Worm (Caenorhabditis elegans) whole organism, L4 larva: ENCODE measurements around the gene dct-1.

Source experiments
- R02D3.7 ChIP-seq: fragments of 150-350 bp; sonication (generic microtip); optimal IDR thresholded peaks from 3 replicates; lab custom pipeline; 2014; ENCODE audit warnings: missing biosample characterization, missing genetic modification characterization
- ZK546.5 ChIP-seq, 2 experiments: sonication (generic microtip); optimal IDR thresholded peaks; 2 replicates each; lab custom pipeline; 2017; ENCODE audit warnings: missing biosample characterization in 2 of 2, missing genetic modification characterization in 2 of 2
- ama-1 ChIP-seq: fragments of 150-350 bp; optimal IDR thresholded peaks from 2 replicates; lab custom pipeline; 2014; ENCODE audit warnings: inconsistent platforms, mixed read lengths
- ceh-32 ChIP-seq: sonication (generic microtip); optimal IDR thresholded peaks from 2 replicates; lab custom pipeline; 2016; ENCODE audit warnings: mild to moderate bottlenecking, missing genetic modification characterization, missing compliant biosample characterization; ENCODE audit not compliant: poor library complexity
- fkh-10 ChIP-seq: fragments of 150-350 bp; optimal IDR thresholded peaks from 2 replicates; lab custom pipeline; 2014; ENCODE audit warnings: missing biosample characterization, missing genetic modification reagents, missing genetic modification characterization
- lim-7 ChIP-seq: fragments of 200-800 bp; sonication (Bioruptor generic); IDR thresholded peaks from 2 replicates; pipeline ENCODE4 v1.3.6; 2022; ENCODE audit warnings: missing genetic modification characterization, missing compliant biosample characterization
- madf-9 ChIP-seq: fragments of 200-800 bp; sonication (Bioruptor generic); conservative IDR thresholded peaks from 2 replicates; pipeline ENCODE4 v1.3.6; 2022; ENCODE audit warnings: missing genetic modification reagents, missing genetic modification characterization, missing compliant biosample characterization
- mxl-2 ChIP-seq: fragments of 200-800 bp; sonication (Bioruptor generic); conservative IDR thresholded peaks from 2 replicates; pipeline ENCODE4 v1.3.6; 2022; ENCODE audit warnings: missing genetic modification reagents, missing genetic modification characterization, missing compliant biosample characterization
- nhr-102 ChIP-seq: sonication (generic microtip); optimal IDR thresholded peaks from 2 replicates; lab custom pipeline; 2016; ENCODE audit warnings: mild to moderate bottlenecking, missing genetic modification characterization, moderate library complexity, missing compliant biosample characterization
- nhr-11 ChIP-seq: fragments of 150-350 bp; optimal IDR thresholded peaks from 2 replicates; lab custom pipeline; 2014; ENCODE audit warnings: missing biosample characterization, missing genetic modification characterization
- pha-4 ChIP-seq, 2 experiments: fragments of 150-350 bp in 1 of 2; fragments of 200-800 bp in 1 of 2; sonication (Bioruptor generic) in 1 of 2; IDR thresholded peaks in 1 of 2; optimal IDR thresholded peaks in 1 of 2; 2 replicates each; pipeline versions ENCODE4 v1.3.6 to Lab custom; 2014 to 2022; ENCODE audit warnings: missing genetic modification characterization in 2 of 2, missing genetic modification reagents in 2 of 2, missing biosample characterization in 1 of 2, missing compliant biosample characterization in 1 of 2
- unc-62 ChIP-seq, 3 experiments: fragments of 150-350 bp in 1 of 3; sonication (generic microtip); optimal IDR thresholded peaks in 2 of 3; peaks in 1 of 3; 1 replicate in 1 of 3; 2 replicates in 2 of 3; lab custom pipeline; 2014 to 2017; ENCODE audit warnings: missing biosample characterization in 3 of 3, missing genetic modification characterization in 3 of 3, missing genetic modification reagents in 3 of 3, missing genotype in 1 of 3
- zag-1 ChIP-seq: fragments of 150-350 bp; optimal IDR thresholded peaks from 2 replicates; lab custom pipeline; 2014; ENCODE audit warnings: missing biosample characterization, missing genetic modification characterization
- ztf-11 ChIP-seq: fragments of 150-350 bp; optimal IDR thresholded peaks from 2 replicates; lab custom pipeline; 2014; ENCODE audit warnings: missing biosample characterization, missing genetic modification characterization

DNA sequence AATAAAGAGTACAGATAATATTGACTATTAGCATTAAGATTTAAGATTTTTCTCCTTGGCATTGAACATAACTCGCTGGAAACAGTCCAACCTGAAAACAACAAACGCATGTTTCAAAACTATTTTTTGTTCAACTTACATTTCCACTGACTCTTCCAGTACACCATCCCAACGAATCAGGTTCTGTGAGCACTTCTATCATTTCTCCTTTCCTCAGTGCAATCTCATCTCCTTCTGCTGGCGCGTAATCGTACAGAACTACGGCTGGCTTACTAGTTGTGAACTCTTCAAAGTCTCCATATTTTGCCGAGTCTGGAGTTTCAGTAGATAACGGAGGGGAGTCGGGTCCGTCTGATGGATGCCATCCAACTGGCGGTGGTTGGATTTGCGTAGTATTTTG is 35.0 kb downstream of the dct-1 start:
- TF ChIP-seq mxl-2 (GFP tag; lab: Robert Waterston, UW) (no peak), unc-62 (GFP tag; optimal IDR thresholded peaks at IDR 0.05 in 1 of 2; lab: Kevin White, UChicago) (no peak), unc-62 (tag; optimal IDR thresholded peaks at IDR 0.05; lab: Kevin White, UChicago) (no peak), ztf-11 (tag; lab: Kevin White, UChicago) (no peak), fkh-10 (GFP tag; lab: Kevin White, UChicago) (no peak), madf-9 (GFP tag; lab: Robert Waterston, UW) (no peak), R02D3.7 (tag; lab: Kevin White, UChicago) (no peak), ceh-32 (tag; lab: Kevin White, UChicago) (no peak), ZK546.5 (tag; optimal IDR thresholded peaks at IDR 0.05; lab: Kevin White, UChicago) (no peak), lim-7 (GFP tag; lab: Robert Waterston, UW) (0 out of 2 replicates have a peak, but pooled peaks have one; percentile 46), nhr-102 (tag; lab: Kevin White, UChicago) (no peak), zag-1 (tag; lab: Kevin White, UChicago) (no peak), ama-1 (lab: Kevin White, UChicago) (no peak), nhr-11 (tag; lab: Kevin White, UChicago) (no peak), pha-4 (GFP tag; IDR thresholded peaks at IDR 0.05; lab: Robert Waterston, UW) (no peak), pha-4 (tag; optimal IDR thresholded peaks at IDR 0.05; lab: Kevin White, UChicago) (no peak)
